Fruit fly (Drosophila melanogaster): ENCODE measurements around the gene mah.
A peak's percentile ranks its signal among the peaks of the same experiment; 100 is the strongest.

The mah gene

DNA sequence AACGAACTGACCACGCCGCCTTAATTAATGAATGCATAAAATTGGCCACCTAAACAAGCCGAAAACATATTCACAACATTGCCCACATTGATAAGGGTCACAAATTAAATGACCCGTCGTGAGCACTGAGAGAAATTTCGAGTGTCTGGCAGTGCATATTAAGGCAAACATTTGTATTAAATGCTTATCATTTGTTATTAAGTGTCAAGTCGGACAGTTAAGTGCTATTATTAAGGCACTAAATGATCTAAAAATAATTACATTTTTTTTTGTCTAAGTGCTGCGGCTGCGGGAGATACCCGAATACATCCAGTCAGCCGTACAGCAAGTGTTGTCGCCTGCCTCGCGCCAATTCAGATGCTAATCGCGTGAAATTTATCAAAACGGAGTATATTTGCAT is 15.0 kb downstream of the mah start (continued):
- TF ChIP-seq psq (GFP tag; optimal IDR thresholded peaks at IDR 0.05) (no peak), wor (GFP tag; IDR thresholded peaks at IDR 0.05) (peak; percentile 46; the same call in 1 of the 2 replicates), CG14860 (GFP tag; IDR thresholded peaks at IDR 0.05; ENCODE audit: partially characterized antibody) (no peak), Bteb2 (GFP tag; optimal IDR thresholded peaks at IDR 0.05) (peak; percentile 24), CG12299 (tag; optimal IDR thresholded peaks at IDR 0.05) (no peak), gcm2 (GFP tag; optimal IDR thresholded peaks at IDR 0.05) (peak; percentile 25), HLH3B (GFP tag; IDR thresholded peaks at IDR 0.05) (peak; percentile 67; the same call in 1 of the 2 replicates), CG9727 (GFP tag; optimal IDR thresholded peaks at IDR 0.05) (peak; percentile 25), cad (GFP tag; optimal IDR thresholded peaks at IDR 0.05) (no peak), seq (GFP tag; IDR thresholded peaks at IDR 0.05) (peak; percentile 38; the same call in 1 of the 2 replicates), CG34376 (GFP tag; optimal IDR thresholded peaks at IDR 0.05) (no peak), tap (tag; optimal IDR thresholded peaks at IDR 0.05) (peak; percentile 44), Gug (GFP tag; IDR thresholded peaks at IDR 0.05) (peak; percentile 48; the same call in 2 of the 4 replicates), eyg (GFP tag; optimal IDR thresholded peaks at IDR 0.05) (peak; percentile 34), jigr1 (GFP tag; IDR thresholded peaks at IDR 0.05) (peak; percentile 53; the same call in 1 of the 3 replicates), chm (GFP tag; IDR thresholded peaks at IDR 0.05) (no peak), CG32532 (GFP tag; IDR thresholded peaks at IDR 0.05) (peak; percentile 77), Mad (GFP tag; optimal IDR thresholded peaks at IDR 0.05) (peak; percentile 38), Hr51 (GFP tag; optimal IDR thresholded peaks at IDR 0.05) (peak; percentile 22 to 82), CG7987 (GFP tag; optimal IDR thresholded peaks at IDR 0.05) (no peak), rib (GFP tag; IDR thresholded peaks at IDR 0.05) (0 out of 2 replicates have a peak, but pooled peaks have one; percentile 15), CG6765 (GFP tag; optimal IDR thresholded peaks at IDR 0.05) (no peak), CG13123 (GFP tag; optimal IDR thresholded peaks at IDR 0.05) (no peak), her (GFP tag; optimal IDR thresholded peaks at IDR 0.05) (peak; percentile 59), wdn (GFP tag; IDR thresholded peaks at IDR 0.05) (peak; percentile 23; the same call in 1 of the 2 replicates), CG8089 (GFP tag; optimal IDR thresholded peaks at IDR 0.05) (no peak), mam (GFP tag; optimal IDR thresholded peaks at IDR 0.05) (peak; percentile 72), Doc3 (GFP tag; IDR thresholded peaks at IDR 0.05; ENCODE audit: partially characterized antibody) (no peak), amos (GFP tag; IDR thresholded peaks at IDR 0.05; ENCODE audit: partially characterized antibody) (no peak), H15 (GFP tag; IDR thresholded peaks at IDR 0.05) (peak; percentile 70; the same call in 1 of the 3 replicates), CG16863 (GFP tag; optimal IDR thresholded peaks at IDR 0.05) (peak; percentile 54), lola (GFP tag; optimal IDR thresholded peaks at IDR 0.05) (no peak), al (GFP tag; IDR thresholded peaks at IDR 0.05) (peak; percentile 70), Tbp (GFP tag; optimal IDR thresholded peaks at IDR 0.05) (no peak), Dek (tag; optimal IDR thresholded peaks at IDR 0.05) (peak; percentile 59), gfzf (GFP tag; optimal IDR thresholded peaks at IDR 0.05) (no peak), exex (tag; optimal IDR thresholded peaks at IDR 0.05) (no peak), az2 (GFP tag; optimal IDR thresholded peaks at IDR 0.05) (peak; percentile 66), croc (GFP tag; conservative IDR thresholded peaks at IDR 0.05) (peak; percentile 29; the same call in 1 of the 3 replicates), tna (GFP tag; IDR thresholded peaks at IDR 0.05; ENCODE audit: partially characterized antibody) (no peak), CG1792 (GFP tag; optimal IDR thresholded peaks at IDR 0.05) (peak; percentile 38), CG12769 (tag; optimal IDR thresholded peaks at IDR 0.05) (peak; percentile 88), Scr (GFP tag; IDR thresholded peaks at IDR 0.05; ENCODE audit: partially characterized antibody) (no peak), CG31388 (GFP tag; optimal IDR thresholded peaks at IDR 0.05) (no peak), CG8944 (GFP tag; optimal IDR thresholded peaks at IDR 0.05) (peak; percentile 10), ERR (GFP tag; optimal IDR thresholded peaks at IDR 0.05) (no peak), stc (GFP tag; IDR thresholded peaks at IDR 0.05) (peak; percentile 83), CG4328 (GFP tag; optimal IDR thresholded peaks at IDR 0.05) (no peak), CG14710 (tag; optimal IDR thresholded peaks at IDR 0.05) (no peak), CG1529 (GFP tag; optimal IDR thresholded peaks at IDR 0.05) (peak; percentile 2), CG11560 (tag; IDR thresholded peaks at IDR 0.05) (0 out of 3 replicates have a peak, but pooled peaks have one; percentile 41)

All from whole organism, embryonic.